Fruit fly (Drosophila melanogaster) whole organism, prepupa: ENCODE measurements around the gene Roc1a.

Experiments
- Blimp-1 ChIP-seq: fragments of 200-800 bp; sonication (Bioruptor generic); optimal IDR thresholded peaks from 3 replicates; lab custom pipeline; 2017; ENCODE audit warnings: missing biosample characterization, missing genetic modification characterization, mild to moderate bottlenecking, moderate library complexity, missing genetic modification reagents
- CG10669 ChIP-seq: fragments of 200-800 bp; sonication (Bioruptor generic); optimal IDR thresholded peaks from 3 replicates; lab custom pipeline; 2018; ENCODE audit warnings: missing biosample characterization, mild to moderate bottlenecking, missing genetic modification characterization, moderate library complexity
- CG11294 ChIP-seq: fragments of 200-800 bp; sonication (Bioruptor generic); IDR thresholded peaks from 2 replicates; pipeline ENCODE4 v1.3.6; 2022; ENCODE audit warnings: missing biosample characterization, missing genetic modification characterization
- CG11762 ChIP-seq: fragments of 200-800 bp; sonication (Bioruptor generic); optimal IDR thresholded peaks from 3 replicates; lab custom pipeline; 2016; ENCODE audit warnings: missing biosample characterization, missing genetic modification characterization; ENCODE audit not compliant: insufficient read depth
- CG15336 ChIP-seq: fragments of 200-800 bp; sonication (Bioruptor generic); IDR thresholded peaks from 2 replicates; pipeline ENCODE4 v1.3.6; 2022; ENCODE audit warnings: missing biosample characterization, missing genetic modification characterization
- CG1621 ChIP-seq: fragments of 200-800 bp; sonication (Bioruptor generic); optimal IDR thresholded peaks from 3 replicates; lab custom pipeline; 2018; ENCODE audit warnings: missing biosample characterization, mild to moderate bottlenecking, missing genetic modification characterization
- CG16779 ChIP-seq: fragments of 200-800 bp; sonication (Bioruptor generic); optimal IDR thresholded peaks from 3 replicates; lab custom pipeline; 2017; ENCODE audit warnings: missing biosample characterization, mild to moderate bottlenecking, missing genetic modification characterization
- CG3032 ChIP-seq: fragments of 200-800 bp; optimal IDR thresholded peaks from 2 replicates; lab custom pipeline; 2019; ENCODE audit warnings: missing biosample characterization, mild to moderate bottlenecking, missing genetic modification characterization, moderate library complexity
- CG31627 ChIP-seq: fragments of 200-800 bp; sonication (Bioruptor generic); optimal IDR thresholded peaks from 3 replicates; lab custom pipeline; 2016; ENCODE audit warnings: missing biosample characterization, missing genetic modification characterization
- CG32006 ChIP-seq: fragments of 200-800 bp; sonication (Bioruptor generic); optimal IDR thresholded peaks from 3 replicates; lab custom pipeline; 2017; ENCODE audit warnings: missing biosample characterization, mild to moderate bottlenecking, missing genetic modification characterization
- CG34406 ChIP-seq: fragments of 200-800 bp; sonication (Bioruptor generic); optimal IDR thresholded peaks from 3 replicates; lab custom pipeline; 2016; ENCODE audit warnings: missing biosample characterization, missing genetic modification characterization
- CG3919 ChIP-seq: fragments of 200-800 bp; sonication (Bioruptor generic); optimal IDR thresholded peaks from 3 replicates; lab custom pipeline; 2016; ENCODE audit warnings: missing biosample characterization, missing genetic modification characterization
- CG6276 ChIP-seq: fragments of 200-800 bp; sonication (Bioruptor generic); optimal IDR thresholded peaks from 2 replicates; lab custom pipeline; 2017; ENCODE audit warnings: missing biosample characterization, mild to moderate bottlenecking, missing genetic modification characterization
- CG6792 ChIP-seq: fragments of 200-800 bp; sonication (Bioruptor generic); optimal IDR thresholded peaks from 3 replicates; lab custom pipeline; 2016; ENCODE audit warnings: missing biosample characterization, missing genetic modification characterization
- CG6808 ChIP-seq: fragments of 200-800 bp; sonication (Bioruptor generic); optimal IDR thresholded peaks from 3 replicates; lab custom pipeline; 2017; ENCODE audit warnings: missing biosample characterization, missing genetic modification characterization, mild to moderate bottlenecking, moderate library complexity, missing genetic modification reagents
- CG6854 ChIP-seq: fragments of 200-800 bp; sonication (Bioruptor generic); optimal IDR thresholded peaks from 2 replicates; lab custom pipeline; 2017; ENCODE audit warnings: missing biosample characterization, mild to moderate bottlenecking, missing genetic modification characterization
- CG7368 ChIP-seq: fragments of 200-800 bp; sonication (Bioruptor generic); optimal IDR thresholded peaks from 3 replicates; lab custom pipeline; 2016; ENCODE audit warnings: missing biosample characterization, missing genetic modification characterization
- CG8119 ChIP-seq: fragments of 200-800 bp; sonication (Bioruptor generic); IDR thresholded peaks from 3 replicates; pipeline ENCODE4 v1.3.6; 2022; ENCODE audit warnings: missing biosample characterization, missing genetic modification characterization
- CG8319 ChIP-seq: fragments of 200-800 bp; sonication (Bioruptor generic); optimal IDR thresholded peaks from 3 replicates; lab custom pipeline; 2016; ENCODE audit warnings: missing biosample characterization, missing genetic modification characterization
- CG8632 ChIP-seq: fragments of 200-800 bp; sonication (Bioruptor generic); optimal IDR thresholded peaks from 3 replicates; lab custom pipeline; 2016; ENCODE audit warnings: missing biosample characterization, missing genetic modification characterization
- CG9139 ChIP-seq: fragments of 200-800 bp; sonication (Bioruptor generic); optimal IDR thresholded peaks from 3 replicates; lab custom pipeline; 2017; ENCODE audit warnings: missing biosample characterization, mild to moderate bottlenecking, missing genetic modification characterization
- Eip75B ChIP-seq: fragments of 200-800 bp; sonication (Bioruptor generic); optimal IDR thresholded peaks from 3 replicates; lab custom pipeline; 2016; ENCODE audit warnings: missing biosample characterization, missing genetic modification characterization
- Eip78C ChIP-seq: fragments of 200-800 bp; sonication (Bioruptor generic); peaks from one replicate; lab custom pipeline; 2016; ENCODE audit warnings: missing biosample characterization, missing genetic modification characterization
- Eip93F ChIP-seq: fragments of 200-800 bp; sonication (Bioruptor generic); optimal IDR thresholded peaks from 2 replicates; lab custom pipeline; 2016; ENCODE audit warnings: missing biosample characterization, mild to moderate bottlenecking, missing genetic modification characterization
- Gug ChIP-seq: fragments of 200-800 bp; sonication (Bioruptor generic); IDR thresholded peaks from 2 replicates; pipeline ENCODE4 v1.3.6; 2022; ENCODE audit warnings: missing biosample characterization, missing genetic modification characterization
- Hr38 ChIP-seq: sonication (Bioruptor generic); optimal IDR thresholded peaks from 2 replicates; lab custom pipeline; 2016; ENCODE audit warnings: missing biosample characterization, missing genetic modification characterization
- Hr39 ChIP-seq: fragments of 200-800 bp; sonication (Bioruptor generic); optimal IDR thresholded peaks from 2 replicates; lab custom pipeline; 2016; ENCODE audit warnings: missing biosample characterization, missing genetic modification characterization
- Hr4 ChIP-seq: fragments of 200-800 bp; sonication (Bioruptor generic); optimal IDR thresholded peaks from 3 replicates; lab custom pipeline; 2016; ENCODE audit warnings: missing biosample characterization, missing genetic modification characterization
- Lpt ChIP-seq: fragments of 200-800 bp; sonication (Bioruptor generic); optimal IDR thresholded peaks from 3 replicates; lab custom pipeline; 2016; ENCODE audit warnings: missing biosample characterization, missing genetic modification characterization
- Met ChIP-seq: fragments of 200-800 bp; sonication (Bioruptor generic); optimal IDR thresholded peaks from 3 replicates; lab custom pipeline; 2016; ENCODE audit warnings: missing biosample characterization, missing genetic modification characterization
- OdsH ChIP-seq: fragments of 200-800 bp; sonication (Bioruptor generic); optimal IDR thresholded peaks from 3 replicates; lab custom pipeline; 2016; ENCODE audit warnings: missing biosample characterization, missing genetic modification characterization
- Sox15 ChIP-seq: fragments of 200-800 bp; sonication (Bioruptor generic); optimal IDR thresholded peaks from 3 replicates; lab custom pipeline; 2016; ENCODE audit warnings: missing biosample characterization, missing genetic modification characterization
- achi ChIP-seq: fragments of 200-800 bp; sonication (Bioruptor generic); optimal IDR thresholded peaks from 3 replicates; lab custom pipeline; 2016; ENCODE audit warnings: missing biosample characterization, missing genetic modification characterization
- acj6 ChIP-seq: fragments of 200-800 bp; sonication (Bioruptor generic); optimal IDR thresholded peaks from 3 replicates; lab custom pipeline; 2016; ENCODE audit warnings: missing biosample characterization, missing genetic modification characterization
- cyc ChIP-seq: fragments of 200-800 bp; sonication (Bioruptor generic); optimal IDR thresholded peaks from 3 replicates; lab custom pipeline; 2016; ENCODE audit warnings: missing biosample characterization, missing genetic modification characterization
- dac ChIP-seq: fragments of 200-800 bp; sonication (Bioruptor generic); optimal IDR thresholded peaks from 2 replicates; lab custom pipeline; 2017; ENCODE audit warnings: missing biosample characterization, mild to moderate bottlenecking, missing genetic modification characterization
- dsx ChIP-seq: fragments of 200-800 bp; optimal IDR thresholded peaks from 3 replicates; lab custom pipeline; 2019; ENCODE audit warnings: missing biosample characterization, mild to moderate bottlenecking, missing genetic modification characterization, moderate library complexity; ENCODE audit not compliant: poor library complexity, severe bottlenecking
- eg ChIP-seq: fragments of 200-800 bp; sonication (Bioruptor generic); IDR thresholded peaks from 3 replicates; pipeline ENCODE4 v1.3.6; 2022; ENCODE audit warnings: missing biosample characterization, missing genetic modification characterization
- esn ChIP-seq: fragments of 200-800 bp; sonication (Bioruptor generic); optimal IDR thresholded peaks from 2 replicates; lab custom pipeline; 2016; ENCODE audit warnings: missing biosample characterization, mild to moderate bottlenecking, missing genetic modification characterization, moderate library complexity
- fkh ChIP-seq: fragments of 200-800 bp; sonication (Bioruptor generic); optimal IDR thresholded peaks from 3 replicates; lab custom pipeline; 2017; ENCODE audit warnings: missing biosample characterization, mild to moderate bottlenecking, missing genetic modification characterization, moderate library complexity
- lz ChIP-seq: fragments of 200-800 bp; sonication (Bioruptor generic); optimal IDR thresholded peaks from 3 replicates; lab custom pipeline; 2016; ENCODE audit warnings: missing biosample characterization, missing genetic modification characterization
- net ChIP-seq: fragments of 200-800 bp; sonication (Bioruptor generic); optimal IDR thresholded peaks from 3 replicates; lab custom pipeline; 2016; ENCODE audit warnings: missing biosample characterization, missing genetic modification characterization
- spab ChIP-seq: fragments of 200-800 bp; sonication (Bioruptor generic); optimal IDR thresholded peaks from 2 replicates; lab custom pipeline; 2017; ENCODE audit warnings: missing biosample characterization, mild to moderate bottlenecking, missing genetic modification characterization, missing genetic modification reagents
- ss ChIP-seq, 2 experiments: fragments of 200-800 bp; sonication (Bioruptor generic); optimal IDR thresholded peaks; 2 replicates in 1 of 2; 3 replicates in 1 of 2; lab custom pipeline; 2017 to 2018; ENCODE audit warnings: mild to moderate bottlenecking in 2 of 2, missing biosample characterization in 2 of 2, missing genetic modification characterization in 2 of 2, moderate library complexity in 1 of 2
- vri ChIP-seq: fragments of 200-800 bp; sonication (Bioruptor generic); optimal IDR thresholded peaks from 3 replicates; lab custom pipeline; 2016; ENCODE audit warnings: missing biosample characterization, mild to moderate bottlenecking, missing genetic modification characterization

Gene Roc1a

dm6 chrX:693911-694310 is 46.8 kb downstream of the Roc1a start:
- TF ChIP-seq Blimp-1 (GFP tag; lab: Kevin White, UChicago), result no peak
- no peak for TF ChIP-seq CG1621 (tag; lab: Kevin White, UChicago)
- no peak for TF ChIP-seq lz (GFP tag; lab: Kevin White, UChicago)
- no peak for TF ChIP-seq CG11762
- no peak for TF ChIP-seq Eip93F
- TF ChIP-seq CG34406 (GFP tag; lab: Kevin White, UChicago), result no peak
- no peak for TF ChIP-seq eg
- no peak for TF ChIP-seq spab (GFP tag; lab: Kevin White, UChicago)
- no peak for TF ChIP-seq ss (GFP tag; optimal IDR thresholded peaks at IDR 0.05; lab: Kevin White, UChicago)
- no peak for TF ChIP-seq CG3919
- no peak for TF ChIP-seq CG6276 (GFP tag; lab: Kevin White, UChicago)
- no peak for TF ChIP-seq CG15336 (GFP tag; lab: Robert Waterston, UW)
- TF ChIP-seq CG11294, result no peak
- no peak for TF ChIP-seq CG7368 (GFP tag; lab: Kevin White, UChicago)

- TF ChIP-seq fkh (GFP tag; lab: Kevin White, UChicago) (peak; percentile 75), CG9139 (no peak)
Observed at dm6 chrX:694350-694749, 47.2 kb downstream of the Roc1a start.

dm6 chrX:694776-695175 is 47.7 kb downstream of the Roc1a start:
- TF ChIP-seq CG11294 (no peak), CG31627 (no peak), esn (no peak), Blimp-1 (GFP tag; lab: Kevin White, UChicago) (no peak), spab (GFP tag; lab: Kevin White, UChicago) (no peak), CG32006 (GFP tag; lab: Kevin White, UChicago) (no peak), Eip75B (GFP tag; lab: Kevin White, UChicago) (no peak), CG8319 (GFP tag; lab: Kevin White, UChicago) (no peak), CG1621 (tag; lab: Kevin White, UChicago) (no peak), net (no peak), CG9139 (no peak), Met (GFP tag; lab: Kevin White, UChicago) (no peak), Hr4 (GFP tag; lab: Kevin White, UChicago) (no peak), Hr39 (no peak)

dm6 chrX:696064-696463 is 49.0 kb downstream of the Roc1a start:
- TF ChIP-seq CG31627 (peak; percentile 52), Gug (no peak), CG32006 (GFP tag; lab: Kevin White, UChicago) (no peak), CG6808 (no peak), Eip78C (GFP tag; lab: Kevin White, UChicago) (peak; percentile 84), Blimp-1 (GFP tag; lab: Kevin White, UChicago) (no peak), Sox15 (no peak), cyc (GFP tag; lab: Kevin White, UChicago) (peak; percentile 36), spab (GFP tag; lab: Kevin White, UChicago) (no peak), acj6 (peak; percentile 51), OdsH (GFP tag; lab: Kevin White, UChicago) (peak; percentile 38), vri (no peak), dac (GFP tag; lab: Kevin White, UChicago) (no peak), CG8632 (peak; percentile 19), Eip93F (no peak), achi (GFP tag; lab: Kevin White, UChicago) (peak; percentile 22), fkh (GFP tag; lab: Kevin White, UChicago) (no peak), CG3919 (peak; percentile 41), CG10669 (peak; percentile 4), eg (no peak), dsx (no peak), CG6792 (GFP tag; lab: Kevin White, UChicago) (peak; percentile 42), Hr39 (peak; percentile 49), CG8119 (GFP tag; lab: Robert Waterston, UW) (no peak), CG16779 (tag; lab: Kevin White, UChicago) (no peak), Hr38 (GFP tag; lab: Kevin White, UChicago) (no peak), CG6276 (GFP tag; lab: Kevin White, UChicago) (no peak), Lpt (GFP tag; lab: Kevin White, UChicago) (no peak), CG9139 (no peak), CG3032 (tag; lab: Kevin White, UChicago) (no peak), CG34406 (GFP tag; lab: Kevin White, UChicago) (peak; percentile 51), CG6854 (GFP tag; lab: Kevin White, UChicago) (no peak)
